Worm (Caenorhabditis elegans) whole organism, L4 larva: ENCODE measurements around the gene C29E4.17.

Source experiments
- aly-2 ChIP-seq: sonication (generic microtip); optimal IDR thresholded peaks from 2 replicates; lab custom pipeline; 2018; ENCODE audit warnings: missing biosample characterization, missing genetic modification characterization
- egl-27 ChIP-seq: sonication (generic microtip); optimal IDR thresholded peaks from 3 replicates; lab custom pipeline; 2017; ENCODE audit warnings: missing biosample characterization, missing genetic modification reagents, missing genetic modification characterization
- mep-1 ChIP-seq: fragments of 150-350 bp; sonication (generic microtip); optimal IDR thresholded peaks from 3 replicates; lab custom pipeline; 2014; ENCODE audit warnings: missing biosample characterization, missing genetic modification characterization
- nhr-28 ChIP-seq: fragments of 150-350 bp; optimal IDR thresholded peaks from 2 replicates; lab custom pipeline; 2014; ENCODE audit warnings: missing biosample characterization, missing genetic modification characterization
- pha-4 ChIP-seq, 2 experiments: fragments of 150-350 bp in 1 of 2; fragments of 200-800 bp in 1 of 2; sonication (Bioruptor generic) in 1 of 2; IDR thresholded peaks in 1 of 2; optimal IDR thresholded peaks in 1 of 2; 2 replicates each; pipeline versions ENCODE4 v1.3.6 to Lab custom; 2014 to 2022; ENCODE audit warnings: missing genetic modification characterization in 2 of 2, missing genetic modification reagents in 2 of 2, missing biosample characterization in 1 of 2, missing compliant biosample characterization in 1 of 2
- tag-97 ChIP-seq: fragments of 200-800 bp; sonication (Bioruptor generic); IDR thresholded peaks from 2 replicates; pipeline ENCODE4 v1.3.6; 2022; ENCODE audit warnings: missing genetic modification characterization, missing compliant biosample characterization
- zip-11 ChIP-seq: fragments of 200-800 bp; sonication (Bioruptor generic); IDR thresholded peaks from 2 replicates; pipeline ENCODE4 v1.3.6; 2022; ENCODE audit warnings: missing genetic modification characterization, missing compliant biosample characterization

ce11 chrIII:7919823-7920222 lies 2.5 kb upstream of the C29E4.17 start, which contains the start of gene C29E4.14:
- TF ChIP-seq pha-4 (GFP tag; IDR thresholded peaks at IDR 0.05; lab: Robert Waterston, UW) = no peak
- TF ChIP-seq pha-4 (tag; optimal IDR thresholded peaks at IDR 0.05; lab: Kevin White, UChicago) = no peak
- TF ChIP-seq egl-27 = no peak
- no peak for TF ChIP-seq mep-1 (tag; lab: Kevin White, UChicago)
- no peak for TF ChIP-seq tag-97 (GFP tag; lab: Robert Waterston, UW)
- no peak for TF ChIP-seq zip-11 (GFP tag; lab: Robert Waterston, UW)
- no peak for TF ChIP-seq nhr-28 (tag; lab: Kevin White, UChicago)
- no peak for TF ChIP-seq aly-2
